Worm (Caenorhabditis elegans): ENCODE data around the gene F08D12.2.

DNA sequence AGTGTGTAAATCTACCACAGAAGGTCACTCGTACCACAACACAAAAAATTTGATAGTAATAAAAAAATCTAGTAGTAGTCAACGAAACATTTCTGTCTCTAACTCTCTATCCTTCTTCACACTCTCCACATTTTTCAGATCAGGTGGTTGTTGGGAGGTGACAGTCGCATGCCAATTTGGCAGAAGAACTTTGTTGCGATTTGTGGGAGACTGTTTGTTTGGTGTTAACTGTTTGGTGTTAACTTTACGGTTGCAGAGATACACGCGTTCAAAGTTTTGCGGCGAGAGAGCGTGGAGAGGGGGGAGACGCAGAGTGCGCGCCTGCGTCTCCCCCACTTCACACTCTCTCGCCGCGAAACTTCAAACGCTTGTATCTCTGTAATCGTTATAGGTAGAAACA is 23.5 kb downstream of the F08D12.2 start:
- TF ChIP-seq lsy-2 (tag; optimal IDR thresholded peaks at IDR 0.05) = no peak
- TF ChIP-seq nhr-25 (tag; optimal IDR thresholded peaks at IDR 0.05; ENCODE audit: borderline replicate concordance, insufficient read depth) = no peak
- no peak for TF ChIP-seq zag-1 (tag; optimal IDR thresholded peaks at IDR 0.05)
- TF ChIP-seq nhr-77 (tag; optimal IDR thresholded peaks at IDR 0.05) = no peak
- no peak for TF ChIP-seq lir-3 (tag; optimal IDR thresholded peaks at IDR 0.05)
- no peak for TF ChIP-seq ama-1 (optimal IDR thresholded peaks at IDR 0.05)

Measured in whole organism, L4 larva.